Worm (Caenorhabditis elegans) whole organism, early embryonic: Measurements from ENCODE around the gene cwc-15.
A peak's percentile ranks its signal among the peaks of the same experiment; 100 is the strongest.

Experiments
- B0310.2 ChIP-seq: sonication (generic microtip); optimal IDR thresholded peaks from 2 replicates; lab custom pipeline; 2016; ENCODE audit warnings: mild to moderate bottlenecking, missing genetic modification characterization, missing compliant biosample characterization
- F13C5.2 ChIP-seq: sonication (generic microtip); optimal IDR thresholded peaks from 2 replicates; lab custom pipeline; 2017; ENCODE audit warnings: mild to moderate bottlenecking, missing genetic modification characterization, inconsistent platforms, missing compliant biosample characterization
- aly-1 ChIP-seq: sonication (generic microtip); optimal IDR thresholded peaks from 2 replicates; lab custom pipeline; 2016; ENCODE audit warnings: missing genetic modification characterization, missing compliant biosample characterization
- ama-1 ChIP-seq: fragments of 150-350 bp; optimal IDR thresholded peaks from 2 replicates; lab custom pipeline; 2014
- ceh-13 ChIP-seq: fragments of 200-800 bp; sonication (Bioruptor generic); optimal IDR thresholded peaks from 2 replicates; lab custom pipeline; 2018; ENCODE audit warnings: mild to moderate bottlenecking, missing genetic modification characterization, missing compliant biosample characterization
- ceh-36 ChIP-seq: sonication (generic microtip); optimal IDR thresholded peaks from 2 replicates; lab custom pipeline; 2016; ENCODE audit warnings: missing genetic modification characterization, inconsistent platforms, missing compliant biosample characterization
- ets-7 ChIP-seq: sonication (generic microtip); optimal IDR thresholded peaks from 2 replicates; lab custom pipeline; 2016; ENCODE audit warnings: missing genotype, missing genetic modification characterization, missing compliant biosample characterization
- flt-1 ChIP-seq: fragments of 200-800 bp; sonication (Bioruptor generic); IDR thresholded peaks from 2 replicates; pipeline ENCODE4 v1.3.6; 2022; ENCODE audit warnings: missing genetic modification characterization, missing compliant biosample characterization
- hmbx-1 ChIP-seq: sonication (generic microtip); optimal IDR thresholded peaks from 2 replicates; lab custom pipeline; 2016; ENCODE audit warnings: mild to moderate bottlenecking, missing genetic modification characterization, missing compliant biosample characterization
- hmg-4 ChIP-seq: fragments of 200-800 bp; sonication (Bioruptor generic); optimal IDR thresholded peaks from 2 replicates; lab custom pipeline; 2018; ENCODE audit warnings: mild to moderate bottlenecking, missing genetic modification characterization, missing compliant biosample characterization
- hnd-1 ChIP-seq: sonication (generic microtip); optimal IDR thresholded peaks from 2 replicates; lab custom pipeline; 2016; ENCODE audit warnings: missing genetic modification characterization, missing compliant biosample characterization
- pes-1 ChIP-seq: fragments of 200-800 bp; sonication (Bioruptor generic); IDR thresholded peaks from 2 replicates; pipeline ENCODE4 v1.3.6; 2022; ENCODE audit warnings: missing genetic modification reagents, missing genetic modification characterization, missing compliant biosample characterization
- scrt-1 ChIP-seq: fragments of 200-800 bp; sonication (Bioruptor generic); IDR thresholded peaks from 2 replicates; pipeline ENCODE4 v1.3.6; 2022; ENCODE audit warnings: missing genetic modification characterization, missing compliant biosample characterization
- sea-1 ChIP-seq: fragments of 200-800 bp; sonication (Bioruptor generic); conservative IDR thresholded peaks from 2 replicates; pipeline ENCODE4 v1.3.6; 2022; ENCODE audit warnings: missing genetic modification characterization, missing compliant biosample characterization
- tbx-11 ChIP-seq: fragments of 200-800 bp; sonication (Bioruptor generic); IDR thresholded peaks from 2 replicates; pipeline ENCODE4 v1.3.6; 2022; ENCODE audit warnings: missing genetic modification characterization, missing compliant biosample characterization
- tbx-37 ChIP-seq: fragments of 200-800 bp; sonication (Bioruptor generic); conservative IDR thresholded peaks from 2 replicates; pipeline ENCODE4 v1.3.6; 2022; ENCODE audit warnings: missing genetic modification reagents, missing genetic modification characterization, missing compliant biosample characterization
- tra-4 ChIP-seq: sonication (generic microtip); optimal IDR thresholded peaks from 2 replicates; lab custom pipeline; 2017; ENCODE audit warnings: missing genetic modification characterization, missing compliant biosample characterization

The cwc-15 gene

ce11 chrV:16020042-16020441 lies 3.1 kb upstream of the cwc-15 start, which contains the start of gene srx-44:
Gene srx-44, plus strand, starts transcription at chrV:16020342.
- TF ChIP-seq hnd-1 (no peak), hmg-4 (GFP tag; lab: Kevin White, UChicago) (no peak), flt-1 (GFP tag; lab: Robert Waterston, UW) (no peak), ceh-36 (tag; lab: Kevin White, UChicago) (no peak), hmbx-1 (tag; lab: Kevin White, UChicago) (no peak)

- TF ChIP-seq flt-1 (GFP tag; lab: Robert Waterston, UW) (no peak), tra-4 (tag; lab: Kevin White, UChicago) (no peak), tbx-37 (GFP tag; lab: Robert Waterston, UW) (peak; percentile 83), aly-1 (tag; lab: Kevin White, UChicago) (no peak), B0310.2 (no peak), ets-7 (tag; lab: Kevin White, UChicago) (no peak), hmbx-1 (tag; lab: Kevin White, UChicago) (no peak), scrt-1 (GFP tag; lab: Robert Waterston, UW) (no peak), ama-1 (lab: Kevin White, UChicago) (no peak)
Measured at ce11 chrV:16022600-16022999, 551 bp upstream of the cwc-15 start.

- TF ChIP-seq ets-7 (tag; lab: Kevin White, UChicago) = no peak
- TF ChIP-seq hmg-4 (GFP tag; lab: Kevin White, UChicago) = no peak
- no peak for TF ChIP-seq hnd-1
- no peak for TF ChIP-seq B0310.2
- TF ChIP-seq sea-1 = no peak
- TF ChIP-seq aly-1 (tag; lab: Kevin White, UChicago) = no peak
- TF ChIP-seq pes-1 = no peak
- no peak for TF ChIP-seq F13C5.2 (tag; lab: Kevin White, UChicago)
- TF ChIP-seq tbx-37 (GFP tag; lab: Robert Waterston, UW) = no peak
- no peak for TF ChIP-seq flt-1 (GFP tag; lab: Robert Waterston, UW)
- TF ChIP-seq tra-4 (tag; lab: Kevin White, UChicago) = no peak
- no peak for TF ChIP-seq tbx-11 (GFP tag; lab: Robert Waterston, UW)
- no peak for TF ChIP-seq hmbx-1 (tag; lab: Kevin White, UChicago)
- TF ChIP-seq ceh-36 (tag; lab: Kevin White, UChicago) = no peak
- no peak for TF ChIP-seq ama-1 (lab: Kevin White, UChicago)
Measured at ce11 chrV:16023559-16023958, 408 bp downstream of the cwc-15 start.

ce11 chrV:16024300-16024699 lies 1.1 kb downstream of the cwc-15 start, which contains the start of gene T10C6.6:
Gene T10C6.6, plus strand, starts transcription at chrV:16024326.
- TF ChIP-seq hnd-1 (no peak), hmg-4 (GFP tag; lab: Kevin White, UChicago) (no peak), scrt-1 (GFP tag; lab: Robert Waterston, UW) (no peak), sea-1 (no peak)

- TF ChIP-seq ceh-36 (tag; lab: Kevin White, UChicago) (no peak), hmg-4 (GFP tag; lab: Kevin White, UChicago) (no peak), B0310.2 (no peak), flt-1 (GFP tag; lab: Robert Waterston, UW) (no peak), hnd-1 (no peak), tra-4 (tag; lab: Kevin White, UChicago) (no peak), tbx-11 (GFP tag; lab: Robert Waterston, UW) (no peak), aly-1 (tag; lab: Kevin White, UChicago) (no peak), sea-1 (no peak), ceh-13 (GFP tag; lab: Kevin White, UChicago) (no peak), scrt-1 (GFP tag; lab: Robert Waterston, UW) (no peak), ets-7 (tag; lab: Kevin White, UChicago) (no peak), F13C5.2 (tag; lab: Kevin White, UChicago) (no peak)
Measured at ce11 chrV:16024917-16025316, 1.8 kb downstream of the cwc-15 start.

ce11 chrV:16029237-16029636 lies 6.1 kb downstream of the cwc-15 start:
- TF ChIP-seq ceh-36 (tag; lab: Kevin White, UChicago) (no peak), hmbx-1 (tag; lab: Kevin White, UChicago) (no peak), hmg-4 (GFP tag; lab: Kevin White, UChicago) (no peak)

ce11 chrV:16031571-16031970 lies 8.4 kb downstream of the cwc-15 start, which contains the start of gene T10C6.7:
Gene T10C6.7, minus strand, starts transcription at chrV:16031713.
- no peak for TF ChIP-seq ets-7 (tag; lab: Kevin White, UChicago)
- no peak for TF ChIP-seq ceh-13 (GFP tag; lab: Kevin White, UChicago)
- no peak for TF ChIP-seq hnd-1
- no peak for TF ChIP-seq hmbx-1 (tag; lab: Kevin White, UChicago)
- TF ChIP-seq sea-1 = no peak
- TF ChIP-seq scrt-1 (GFP tag; lab: Robert Waterston, UW) = no peak

- TF ChIP-seq tbx-11 (GFP tag; lab: Robert Waterston, UW) = no peak
- no peak for TF ChIP-seq sea-1
- no peak for TF ChIP-seq tra-4 (tag; lab: Kevin White, UChicago)
- no peak for TF ChIP-seq aly-1 (tag; lab: Kevin White, UChicago)
- TF ChIP-seq hmbx-1 (tag; lab: Kevin White, UChicago) = no peak
- TF ChIP-seq B0310.2 = no peak
- no peak for TF ChIP-seq flt-1 (GFP tag; lab: Robert Waterston, UW)
- no peak for TF ChIP-seq ceh-13 (GFP tag; lab: Kevin White, UChicago)
- no peak for TF ChIP-seq ceh-36 (tag; lab: Kevin White, UChicago)
- TF ChIP-seq ets-7 (tag; lab: Kevin White, UChicago) = no peak
- TF ChIP-seq ama-1 (lab: Kevin White, UChicago) = no peak
Measured at ce11 chrV:16032761-16033160, 9.6 kb downstream of the cwc-15 start, which contains the start of gene T10C6.16. Gene T10C6.16, minus strand, starts transcription at chrV:16033005.
